Worm (Caenorhabditis elegans) whole organism, midembryonic: ENCODE data around the gene meg-4.

Source experiments
- T22C8.4 ChIP-seq: fragments of 200-800 bp; sonication (Bioruptor generic); IDR thresholded peaks from 2 replicates; pipeline ENCODE4 v1.3.6; 2022; ENCODE audit warnings: missing genetic modification characterization, missing compliant biosample characterization
- cog-1 ChIP-seq: sonication (generic microtip); optimal IDR thresholded peaks from 2 replicates; lab custom pipeline; 2016; ENCODE audit warnings: missing genetic modification characterization, missing compliant biosample characterization
- flt-1 ChIP-seq: fragments of 200-800 bp; sonication (Bioruptor generic); IDR thresholded peaks from 2 replicates; pipeline ENCODE4 v1.3.6; 2022; ENCODE audit warnings: missing genetic modification characterization, missing compliant biosample characterization
- klf-2 ChIP-seq: fragments of 200-800 bp; sonication (Bioruptor generic); conservative IDR thresholded peaks from 2 replicates; pipeline ENCODE4 v1.3.6; 2022; ENCODE audit warnings: missing genetic modification reagents, missing genetic modification characterization, missing compliant biosample characterization
- ref-1 ChIP-seq: fragments of 200-800 bp; sonication (Bioruptor generic); conservative IDR thresholded peaks from 2 replicates; pipeline ENCODE4 v1.3.6; 2022; ENCODE audit warnings: missing genetic modification reagents, missing genetic modification characterization, missing compliant biosample characterization
- tab-1 ChIP-seq: fragments of 200-800 bp; sonication (Bioruptor generic); IDR thresholded peaks from 2 replicates; pipeline ENCODE4 v1.3.6; 2022; ENCODE audit warnings: missing genetic modification characterization, missing compliant biosample characterization
- ztf-23 ChIP-seq: fragments of 200-800 bp; sonication (Bioruptor generic); IDR thresholded peaks from 2 replicates; pipeline ENCODE4 v1.3.6; 2022; ENCODE audit warnings: missing genetic modification reagents, missing genetic modification characterization, missing compliant biosample characterization
- ztf-29 ChIP-seq: fragments of 200-800 bp; sonication (Bioruptor generic); IDR thresholded peaks from 2 replicates; pipeline ENCODE4 v1.3.6; 2022; ENCODE audit warnings: missing genetic modification reagents, missing genetic modification characterization, missing compliant biosample characterization

DNA sequence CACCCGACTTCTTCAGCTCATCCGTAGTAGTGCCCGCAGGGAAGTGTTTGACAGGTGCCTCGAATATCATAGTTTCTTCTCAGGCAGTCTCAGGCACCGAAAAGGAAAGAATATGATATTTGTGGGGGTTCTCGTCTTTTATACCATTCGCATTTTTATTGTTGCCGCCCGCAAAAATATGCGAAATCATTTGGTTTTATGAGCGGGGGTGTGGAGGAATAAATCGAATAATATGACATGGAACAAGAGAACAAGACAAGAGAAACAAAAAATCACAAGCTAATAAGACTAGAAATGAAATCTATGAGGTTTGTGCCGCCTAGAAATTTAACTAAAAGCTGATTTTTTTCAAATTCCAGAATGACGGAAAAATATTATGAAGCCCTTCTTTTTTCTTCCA lies 37.6 kb downstream of the meg-4 start, which contains the start of gene F07G6.8:
- TF ChIP-seq tab-1 (GFP tag; lab: Robert Waterston, UW) = no peak
- no peak for TF ChIP-seq flt-1
- no peak for TF ChIP-seq cog-1 (tag; lab: Kevin White, UChicago)
- no peak for TF ChIP-seq ref-1
- TF ChIP-seq T22C8.4 (GFP tag; lab: Robert Waterston, UW) = no peak
- no peak for TF ChIP-seq klf-2 (GFP tag; lab: Robert Waterston, UW)
- TF ChIP-seq ztf-29 (GFP tag; lab: Robert Waterston, UW) = no peak
- TF ChIP-seq ztf-23 (GFP tag; lab: Robert Waterston, UW) = no peak
